Fruit fly (Drosophila melanogaster): Measurements from ENCODE around the gene Gr89a.

The Gr89a gene

DNA sequence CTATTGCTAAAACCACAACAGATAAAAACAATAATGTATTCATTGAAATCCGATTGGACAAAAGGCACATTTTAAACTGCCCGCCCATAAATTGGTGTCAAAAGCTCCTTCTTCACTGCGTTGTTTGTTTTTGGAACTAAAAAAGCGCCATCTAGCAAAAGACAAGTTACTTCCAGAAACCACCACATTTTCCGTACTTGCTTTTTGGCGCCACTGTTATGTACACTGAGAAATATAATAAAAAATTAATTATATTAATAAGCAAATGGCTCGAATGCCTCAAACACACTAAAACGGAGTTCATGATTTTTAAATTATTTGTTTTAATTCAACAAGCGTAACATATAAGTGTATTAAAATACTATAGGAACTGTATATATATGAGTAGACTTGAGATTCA lies 1.4 kb downstream of the Gr89a start (continued):
- TF ChIP-seq Vsx2 (GFP tag; optimal IDR thresholded peaks at IDR 0.05; ENCODE audit: partially characterized antibody): no peak

DNA sequence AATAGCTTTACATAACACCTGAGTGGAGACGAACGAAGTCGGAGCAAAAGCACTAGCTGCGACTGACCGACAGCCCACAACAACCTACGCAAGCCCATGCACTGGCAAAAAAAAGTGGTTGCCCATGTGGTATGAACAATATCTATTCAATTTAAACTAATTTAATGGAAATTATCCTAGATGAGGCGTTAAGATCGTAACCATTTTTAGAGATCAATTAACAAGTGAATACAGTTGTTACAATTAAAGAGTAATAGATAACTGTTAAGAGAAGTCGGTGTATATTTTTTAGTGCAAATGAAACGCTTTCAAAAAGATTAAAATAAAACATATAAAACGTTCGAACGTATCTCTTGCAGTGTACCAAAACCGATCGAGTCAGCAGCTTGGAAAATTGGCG lies 2.5 kb downstream of the Gr89a start:
- TF ChIP-seq OdsH (GFP tag; optimal IDR thresholded peaks at IDR 0.05) (no peak), h (GFP tag; optimal IDR thresholded peaks at IDR 0.05) (peak; percentile 16)

DNA sequence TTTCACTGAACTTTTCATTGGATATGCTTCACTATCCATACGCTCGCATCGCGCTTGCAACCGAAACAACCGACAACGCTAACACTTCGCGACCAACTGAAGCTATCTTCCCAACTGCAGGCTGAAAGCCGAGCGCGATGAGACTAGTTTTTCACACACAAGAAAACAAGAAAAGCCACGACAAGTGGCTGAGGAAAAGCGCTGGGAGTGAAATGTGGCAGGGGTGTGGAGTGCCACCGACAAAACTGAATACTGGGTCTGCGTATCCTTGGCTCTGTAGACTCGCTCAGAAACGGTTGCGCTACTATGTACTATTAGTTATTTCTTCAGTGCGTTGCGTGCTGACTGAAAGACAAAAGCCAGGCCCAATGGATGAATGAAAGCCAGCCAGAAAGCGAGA lies 3.4 kb downstream of the Gr89a start, which contains the start of gene Cad89D:
TSS of gene Cad89D (minus strand) at position 101 of the 400 bp plus-strand sequence.
- TF ChIP-seq Dif (GFP tag; optimal IDR thresholded peaks at IDR 0.05; ENCODE audit: partially characterized antibody) (no peak), dl (GFP tag; optimal IDR thresholded peaks at IDR 0.05; ENCODE audit: insufficient read depth in 1 of 2, partially characterized antibody in 2 of 2) (no peak), rgr (GFP tag; optimal IDR thresholded peaks at IDR 0.05) (no peak), fru (GFP tag; optimal IDR thresholded peaks at IDR 0.05) (no peak), N (GFP tag; optimal IDR thresholded peaks at IDR 0.05) (no peak), pan (optimal IDR thresholded peaks at IDR 0.05) (no peak), HLH106 (tag; optimal IDR thresholded peaks at IDR 0.05) (no peak), GATAd (GFP tag; optimal IDR thresholded peaks at IDR 0.05) (no peak), psq (GFP tag; optimal IDR thresholded peaks at IDR 0.05) (no peak), h (GFP tag; optimal IDR thresholded peaks at IDR 0.05) (no peak), brk (GFP tag; optimal IDR thresholded peaks at IDR 0.05) (no peak), ey (GFP tag; optimal IDR thresholded peaks at IDR 0.05) (no peak), Abd-B (GFP tag; optimal IDR thresholded peaks at IDR 0.05) (no peak), sage (GFP tag; optimal IDR thresholded peaks at IDR 0.05) (no peak), Vsx2 (GFP tag; optimal IDR thresholded peaks at IDR 0.05; ENCODE audit: partially characterized antibody) (no peak), Sp1 (GFP tag; optimal IDR thresholded peaks at IDR 0.05) (no peak), CG9705 (GFP tag; optimal IDR thresholded peaks at IDR 0.05) (no peak), Mio (GFP tag; optimal IDR thresholded peaks at IDR 0.05) (no peak), woc (GFP tag; optimal IDR thresholded peaks at IDR 0.05) (no peak), Jra (GFP tag; optimal IDR thresholded peaks at IDR 0.05) (no peak)

DNA sequence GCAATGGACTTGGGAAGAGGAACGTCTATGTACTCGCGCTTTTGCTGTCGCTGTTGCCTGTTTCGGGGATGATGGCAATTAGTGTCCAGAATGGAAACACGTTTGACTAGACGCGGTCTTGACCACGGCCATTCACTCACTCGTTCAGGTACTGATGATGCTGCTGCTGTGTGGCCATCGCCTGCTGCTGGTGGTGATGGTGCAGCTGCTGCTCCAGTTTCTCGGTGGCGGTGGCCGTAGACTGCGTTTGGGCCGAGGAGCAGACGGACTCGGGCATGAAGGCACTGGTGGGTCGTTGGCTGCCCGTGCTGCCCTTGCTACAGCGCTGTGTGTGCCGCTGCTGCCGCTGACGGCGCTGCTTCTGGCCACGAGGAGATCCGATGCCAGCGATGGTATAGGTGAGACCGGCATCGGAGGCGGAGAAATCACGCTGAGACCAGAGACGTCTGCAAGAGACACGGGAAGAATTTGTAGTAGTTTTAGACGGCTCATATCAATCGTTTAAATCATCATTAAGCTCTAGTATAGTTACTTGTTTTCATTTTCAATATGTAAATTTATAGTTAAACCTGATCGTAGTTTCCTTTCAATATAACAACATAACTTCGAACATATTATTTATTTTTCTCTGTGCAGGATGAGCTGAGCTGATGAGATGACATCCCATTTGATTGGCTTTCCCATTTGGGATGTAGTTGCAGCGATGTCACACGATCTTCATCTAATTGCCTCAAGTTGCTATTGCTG lies 13.1 kb downstream of the Gr89a start:
- TF ChIP-seq GATAd (GFP tag; optimal IDR thresholded peaks at IDR 0.05) (no peak), sage (GFP tag; optimal IDR thresholded peaks at IDR 0.05) (no peak), Myc (optimal IDR thresholded peaks at IDR 0.05) (no peak), Mio (GFP tag; optimal IDR thresholded peaks at IDR 0.05) (no peak), foxo (GFP tag; optimal IDR thresholded peaks at IDR 0.05) (no peak), Abd-B (GFP tag; optimal IDR thresholded peaks at IDR 0.05) (no peak), dmrt93B (GFP tag; optimal IDR thresholded peaks at IDR 0.05) (no peak), CG9705 (GFP tag; optimal IDR thresholded peaks at IDR 0.05) (no peak), usp (GFP tag; optimal IDR thresholded peaks at IDR 0.05) (no peak), Sp1 (GFP tag; optimal IDR thresholded peaks at IDR 0.05) (no peak), dsf (GFP tag; optimal IDR thresholded peaks at IDR 0.05; ENCODE audit: borderline replicate concordance) (no peak), Rel (GFP tag; optimal IDR thresholded peaks at IDR 0.05) (no peak), Rel (tag; optimal IDR thresholded peaks at IDR 0.05) (no peak), woc (GFP tag; optimal IDR thresholded peaks at IDR 0.05) (no peak), Hr78 (GFP tag; optimal IDR thresholded peaks at IDR 0.05) (no peak), CG32264 (GFP tag; optimal IDR thresholded peaks at IDR 0.05) (no peak), OdsH (GFP tag; optimal IDR thresholded peaks at IDR 0.05) (no peak), sv (GFP tag; optimal IDR thresholded peaks at IDR 0.05) (no peak)

- no peak for TF ChIP-seq Mio (GFP tag; optimal IDR thresholded peaks at IDR 0.05)
- TF ChIP-seq Hr83 (GFP tag; optimal IDR thresholded peaks at IDR 0.05; ENCODE audit: poor library complexity, severe bottlenecking): peak; percentile 68
- TF ChIP-seq h (GFP tag; optimal IDR thresholded peaks at IDR 0.05): peak; percentile 12
Observed at dm6 chr3R:16483877-16484417, 14.8 kb downstream of the Gr89a start, which contains the start of gene Der-2. Der-2 (minus strand) TSS chr3R:16484223.

All from whole organism, wandering third instar larva.